Fruit fly (Drosophila melanogaster): Measurements from ENCODE around the gene CG42502.

Gene CG42502

dm6 chr2L:18846175-18846574 lies 35.1 kb upstream of the CG42502 start:
- no peak for TF ChIP-seq CG32121 (GFP tag; IDR thresholded peaks at IDR 0.05)
- no peak for TF ChIP-seq Pif1B (GFP tag; optimal IDR thresholded peaks at IDR 0.05)
- no peak for TF ChIP-seq rn (GFP tag; IDR thresholded peaks at IDR 0.05)
- no peak for TF ChIP-seq CG17806 (tag; optimal IDR thresholded peaks at IDR 0.05)
- no peak for TF ChIP-seq CG4496 (GFP tag; IDR thresholded peaks at IDR 0.05)
- TF ChIP-seq fd96Ca (GFP tag; IDR thresholded peaks at IDR 0.05): no peak
- no peak for TF ChIP-seq Snoo (tag; optimal IDR thresholded peaks at IDR 0.05)
- TF ChIP-seq CG9948 (tag; optimal IDR thresholded peaks at IDR 0.05): no peak
- TF ChIP-seq gl (tag; optimal IDR thresholded peaks at IDR 0.05): no peak
- TF ChIP-seq CG12605 (GFP tag; IDR thresholded peaks at IDR 0.05): no peak
- no peak for TF ChIP-seq CG34367 (tag; optimal IDR thresholded peaks at IDR 0.05)
- TF ChIP-seq CG14655 (GFP tag; optimal IDR thresholded peaks at IDR 0.05): no peak
- no peak for TF ChIP-seq CG15710 (tag; optimal IDR thresholded peaks at IDR 0.05)
- no peak for TF ChIP-seq CG8301 (tag; optimal IDR thresholded peaks at IDR 0.05)
- no peak for TF ChIP-seq EcR (GFP tag; optimal IDR thresholded peaks at IDR 0.05)
- TF ChIP-seq CG13204 (GFP tag; optimal IDR thresholded peaks at IDR 0.05): no peak
- TF ChIP-seq CG10348 (GFP tag; IDR thresholded peaks at IDR 0.05): no peak
- TF ChIP-seq Ets98B (GFP tag; IDR thresholded peaks at IDR 0.05): no peak
- TF ChIP-seq D1 (tag; optimal IDR thresholded peaks at IDR 0.05): no peak

dm6 chr2L:18844917-18845509 lies 34.0 kb upstream of the CG42502 start, which contains the start of gene CG17321:
Gene CG17321, plus strand, starts transcription at chr2L:18845184.
- TF ChIP-seq Pif1B (GFP tag; optimal IDR thresholded peaks at IDR 0.05) (peak; percentile 15), CG15710 (tag; optimal IDR thresholded peaks at IDR 0.05) (no peak)

dm6 chr2L:18844479-18844878 lies 33.4 kb upstream of the CG42502 start, which contains the start of gene CG33120:
Gene CG33120, minus strand, starts transcription at chr2L:18844579.
- no peak for TF ChIP-seq CG8301 (tag; optimal IDR thresholded peaks at IDR 0.05)
- no peak for TF ChIP-seq rn (GFP tag; IDR thresholded peaks at IDR 0.05)
- no peak for TF ChIP-seq Ets98B (GFP tag; IDR thresholded peaks at IDR 0.05)
- no peak for TF ChIP-seq CG14655 (GFP tag; optimal IDR thresholded peaks at IDR 0.05)
- no peak for TF ChIP-seq CG34367 (tag; optimal IDR thresholded peaks at IDR 0.05)
- TF ChIP-seq fd96Ca (GFP tag; IDR thresholded peaks at IDR 0.05): no peak
- TF ChIP-seq CG13204 (GFP tag; optimal IDR thresholded peaks at IDR 0.05): no peak
- no peak for TF ChIP-seq EcR (GFP tag; optimal IDR thresholded peaks at IDR 0.05)
- TF ChIP-seq CG10348 (GFP tag; IDR thresholded peaks at IDR 0.05): no peak
- no peak for TF ChIP-seq CG12605 (GFP tag; IDR thresholded peaks at IDR 0.05)
- no peak for TF ChIP-seq Pif1B (GFP tag; optimal IDR thresholded peaks at IDR 0.05)

DNA sequence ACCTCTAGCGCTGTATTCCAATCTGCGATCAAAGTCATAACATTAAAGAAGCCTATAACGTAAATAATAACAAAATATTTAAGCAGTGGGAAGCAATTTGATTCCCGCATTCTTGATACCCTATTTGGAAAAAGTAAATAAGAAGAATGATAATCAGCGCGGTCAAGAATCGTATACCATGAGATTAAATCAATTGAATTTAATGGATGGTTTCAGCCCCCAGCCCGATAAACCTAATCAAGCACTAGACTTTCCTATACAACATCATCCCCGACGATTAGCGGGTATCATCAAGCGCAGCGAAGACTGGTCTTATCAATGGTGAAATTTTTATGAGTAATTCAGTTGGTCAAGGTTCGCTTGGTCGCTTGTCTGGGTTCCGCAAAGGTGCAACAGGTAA lies 32.5 kb upstream of the CG42502 start:
- TF ChIP-seq fd96Ca (GFP tag; IDR thresholded peaks at IDR 0.05) (no peak), CG10348 (GFP tag; IDR thresholded peaks at IDR 0.05) (no peak), Pif1A (GFP tag; optimal IDR thresholded peaks at IDR 0.05) (no peak), Snoo (tag; optimal IDR thresholded peaks at IDR 0.05) (no peak), CG15710 (tag; optimal IDR thresholded peaks at IDR 0.05) (no peak), CG12605 (GFP tag; IDR thresholded peaks at IDR 0.05) (no peak), CG34367 (tag; optimal IDR thresholded peaks at IDR 0.05) (no peak), gl (tag; optimal IDR thresholded peaks at IDR 0.05) (no peak), rn (GFP tag; IDR thresholded peaks at IDR 0.05) (no peak), Pif1B (GFP tag; optimal IDR thresholded peaks at IDR 0.05) (no peak)

DNA sequence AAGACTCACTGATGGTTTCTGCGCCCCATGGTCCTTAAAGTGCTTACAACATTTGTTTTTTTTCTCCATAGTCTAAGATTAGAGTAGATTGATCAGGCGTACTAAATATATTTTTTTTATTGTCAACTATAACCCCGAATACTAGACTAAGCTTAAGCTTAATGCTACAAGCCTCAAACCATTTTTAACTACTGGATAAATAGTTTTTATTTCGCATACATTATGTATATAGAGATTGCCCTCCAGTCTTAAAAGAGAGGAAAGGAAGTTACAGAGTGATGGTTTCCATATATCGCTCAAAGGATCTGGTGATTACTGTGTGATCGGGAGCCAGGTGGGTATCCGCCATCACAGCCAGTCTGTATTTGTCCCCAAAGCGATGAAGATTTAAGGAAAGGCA lies 30.2 kb upstream of the CG42502 start, which contains the start of gene CG31752:
Gene CG31752 (minus strand): TSS at position 101 of the 400 bp plus-strand sequence.
- TF ChIP-seq gl (tag; optimal IDR thresholded peaks at IDR 0.05) (no peak), CG15710 (tag; optimal IDR thresholded peaks at IDR 0.05) (no peak), CG17806 (tag; optimal IDR thresholded peaks at IDR 0.05) (no peak), CG32121 (GFP tag; IDR thresholded peaks at IDR 0.05) (no peak), CG13204 (GFP tag; optimal IDR thresholded peaks at IDR 0.05) (no peak), Pif1A (GFP tag; optimal IDR thresholded peaks at IDR 0.05) (no peak), Ets98B (GFP tag; IDR thresholded peaks at IDR 0.05) (no peak), fd96Ca (GFP tag; IDR thresholded peaks at IDR 0.05) (no peak), D1 (tag; optimal IDR thresholded peaks at IDR 0.05) (no peak), CG9948 (tag; optimal IDR thresholded peaks at IDR 0.05) (no peak), CG4496 (GFP tag; IDR thresholded peaks at IDR 0.05) (no peak), CG10348 (GFP tag; IDR thresholded peaks at IDR 0.05) (no peak), rn (GFP tag; IDR thresholded peaks at IDR 0.05) (no peak), CG8301 (tag; optimal IDR thresholded peaks at IDR 0.05) (no peak), CG14655 (GFP tag; optimal IDR thresholded peaks at IDR 0.05) (no peak), CG34367 (tag; optimal IDR thresholded peaks at IDR 0.05) (no peak), CG8159 (tag; optimal IDR thresholded peaks at IDR 0.05) (no peak), EcR (GFP tag; optimal IDR thresholded peaks at IDR 0.05) (no peak), Pif1B (GFP tag; optimal IDR thresholded peaks at IDR 0.05) (no peak)

dm6 chr2L:18839143-18839872 lies 28.3 kb upstream of the CG42502 start, which contains the start of gene CG10600:
Gene CG10600, minus strand, starts transcription at chr2L:18839679.
- peak; percentile 56 for TF ChIP-seq CG32121 (GFP tag; IDR thresholded peaks at IDR 0.05)
- no peak for TF ChIP-seq CG13204 (GFP tag; optimal IDR thresholded peaks at IDR 0.05)
- peak; percentile 63 for TF ChIP-seq Pif1B (GFP tag; optimal IDR thresholded peaks at IDR 0.05)
- peak; percentile 33 for TF ChIP-seq CG15710 (tag; optimal IDR thresholded peaks at IDR 0.05)
- TF ChIP-seq Pif1A (GFP tag; optimal IDR thresholded peaks at IDR 0.05): no peak
- TF ChIP-seq D1 (tag; optimal IDR thresholded peaks at IDR 0.05): no peak
- TF ChIP-seq rn (GFP tag; IDR thresholded peaks at IDR 0.05): no peak
- peak; percentile 29 for TF ChIP-seq CG17806 (tag; optimal IDR thresholded peaks at IDR 0.05)
- no peak for TF ChIP-seq CG14655 (GFP tag; optimal IDR thresholded peaks at IDR 0.05)
- TF ChIP-seq Snoo (tag; optimal IDR thresholded peaks at IDR 0.05): peak; percentile 63
- TF ChIP-seq Ets98B (GFP tag; IDR thresholded peaks at IDR 0.05): peak; percentile 44
- TF ChIP-seq CG8159 (tag; optimal IDR thresholded peaks at IDR 0.05): no peak
- TF ChIP-seq CG8301 (tag; optimal IDR thresholded peaks at IDR 0.05): peak; percentile 27
- TF ChIP-seq gl (tag; optimal IDR thresholded peaks at IDR 0.05): no peak
- peak; percentile 72 for TF ChIP-seq fd96Ca (GFP tag; IDR thresholded peaks at IDR 0.05)
- TF ChIP-seq CG12605 (GFP tag; IDR thresholded peaks at IDR 0.05): no peak
- no peak for TF ChIP-seq CG10348 (GFP tag; IDR thresholded peaks at IDR 0.05)
- peak; percentile 11 for TF ChIP-seq CG34367 (tag; optimal IDR thresholded peaks at IDR 0.05)
- peak; percentile 10 for TF ChIP-seq CG9948 (tag; optimal IDR thresholded peaks at IDR 0.05)
- TF ChIP-seq CG4496 (GFP tag; IDR thresholded peaks at IDR 0.05): peak; percentile 55; the same call in 1 of the 3 replicates
- TF ChIP-seq EcR (GFP tag; optimal IDR thresholded peaks at IDR 0.05): no peak

Measured in whole organism, pupa.